Worm (Caenorhabditis elegans): ENCODE measurements around the gene nhr-130.

ce11 chrV:519445-519844 is 36.3 kb upstream of the nhr-130 start, which contains the start of gene nhr-210:
- TF ChIP-seq ama-1 (optimal IDR thresholded peaks at IDR 0.05) (no peak), flt-1 (GFP tag; IDR thresholded peaks at IDR 0.05) (no peak), tbx-37 (GFP tag; conservative IDR thresholded peaks at IDR 0.05) (no peak), tbx-11 (GFP tag; IDR thresholded peaks at IDR 0.05) (no peak)

Data from whole organism, early embryonic.